Fruit fly (Drosophila melanogaster) whole organism, embryonic: Measurements from ENCODE around the gene zye.

Source experiments
- Ada2b ChIP-seq: fragments of 200-800 bp; sonication (Bioruptor generic); IDR thresholded peaks from 2 replicates; pipeline ENCODE4 v1.3.6; 2022; ENCODE audit warnings: missing biosample characterization, missing genetic modification characterization
- Aef1 ChIP-seq: fragments of 200-800 bp; sonication (Bioruptor generic); IDR thresholded peaks from 3 replicates; pipeline ENCODE4 v1.3.6; 2022; ENCODE audit warnings: missing biosample characterization, missing genetic modification characterization
- Atf6 ChIP-seq: fragments of 200-800 bp; sonication (Bioruptor generic); IDR thresholded peaks from 2 replicates; pipeline ENCODE4 v1.3.6; 2022; ENCODE audit warnings: missing biosample characterization, missing genetic modification characterization
- Awh ChIP-seq: fragments of 200-800 bp; sonication (Bioruptor generic); IDR thresholded peaks from 2 replicates; pipeline ENCODE4, ENCODE4 v1.3.6; 2022; ENCODE audit warnings: missing biosample characterization, missing genetic modification characterization
- Bgb ChIP-seq: fragments of 200-800 bp; sonication (Bioruptor generic); IDR thresholded peaks from 2 replicates; pipeline ENCODE4 v1.3.6; 2022; ENCODE audit warnings: missing biosample characterization, missing genetic modification characterization; ENCODE audit not compliant: partially characterized antibody
- Blimp-1 ChIP-seq: fragments of 200-800 bp; sonication (Bioruptor generic); optimal IDR thresholded peaks from 3 replicates; lab custom pipeline; 2018; ENCODE audit warnings: missing biosample characterization, missing genetic modification characterization, mild to moderate bottlenecking, moderate library complexity, missing genetic modification reagents
- CG1024 ChIP-seq: fragments of 200-800 bp; sonication (Bioruptor generic); IDR thresholded peaks from 2 replicates; pipeline ENCODE4 v1.3.6; 2022; ENCODE audit warnings: missing biosample characterization, missing genetic modification characterization
- CG10565 ChIP-seq: fragments of 200-800 bp; sonication (Bioruptor generic); optimal IDR thresholded peaks from 3 replicates; lab custom pipeline; 2016; ENCODE audit warnings: missing biosample characterization, mild to moderate bottlenecking, missing genetic modification characterization
- CG11398 ChIP-seq: fragments of 200-800 bp; sonication (Bioruptor generic); optimal IDR thresholded peaks from 2 replicates; lab custom pipeline; 2016; ENCODE audit warnings: missing biosample characterization, missing genetic modification characterization
- CG11723 ChIP-seq: fragments of 200-800 bp; sonication (Bioruptor generic); optimal IDR thresholded peaks from 2 replicates; lab custom pipeline; 2017; ENCODE audit warnings: missing biosample characterization, mild to moderate bottlenecking, missing genetic modification characterization
- CG12299 ChIP-seq: fragments of 200-800 bp; sonication (Bioruptor generic); optimal IDR thresholded peaks from 2 replicates; lab custom pipeline; 2018; ENCODE audit warnings: missing biosample characterization, mild to moderate bottlenecking, missing genetic modification characterization
- CG15011 ChIP-seq: fragments of 200-800 bp; sonication (Bioruptor generic); optimal IDR thresholded peaks from 3 replicates; lab custom pipeline; 2018; ENCODE audit warnings: missing biosample characterization, mild to moderate bottlenecking, missing genetic modification characterization
- CG15073 ChIP-seq: fragments of 200-800 bp; sonication (Bioruptor generic); optimal IDR thresholded peaks from 2 replicates; lab custom pipeline; 2016; ENCODE audit warnings: missing biosample characterization, missing genetic modification characterization
- CG15479 ChIP-seq: fragments of 200-800 bp; sonication (Bioruptor generic); optimal IDR thresholded peaks from 3 replicates; lab custom pipeline; 2019; ENCODE audit warnings: missing biosample characterization, mild to moderate bottlenecking, missing genetic modification characterization, moderate library complexity
- CG16863 ChIP-seq: fragments of 200-800 bp; sonication (Bioruptor generic); optimal IDR thresholded peaks from 3 replicates; lab custom pipeline; 2016; ENCODE audit warnings: missing biosample characterization, missing genetic modification characterization
- CG18764 ChIP-seq: fragments of 200-800 bp; sonication (Bioruptor generic); optimal IDR thresholded peaks from 3 replicates; lab custom pipeline; 2016; ENCODE audit warnings: missing biosample characterization, missing genetic modification characterization
- CG30431 ChIP-seq: fragments of 200-800 bp; sonication (Bioruptor generic); optimal IDR thresholded peaks from 2 replicates; lab custom pipeline; 2017; ENCODE audit warnings: missing biosample characterization, missing genetic modification characterization
- CG31224 ChIP-seq: fragments of 200-800 bp; sonication (Bioruptor generic); IDR thresholded peaks from 2 replicates; pipeline ENCODE4 v1.3.6; 2022; ENCODE audit warnings: missing biosample characterization, missing genetic modification characterization
- CG31388 ChIP-seq: fragments of 200-800 bp; sonication (Bioruptor generic); optimal IDR thresholded peaks from 2 replicates; lab custom pipeline; 2016; ENCODE audit warnings: missing biosample characterization, missing genetic modification characterization
- CG3726 ChIP-seq: fragments of 200-800 bp; sonication (Bioruptor generic); IDR thresholded peaks from 3 replicates; pipeline ENCODE4, ENCODE4 v1.3.6; 2022; ENCODE audit warnings: missing biosample characterization, missing genetic modification characterization
- CG3847 ChIP-seq: fragments of 200-800 bp; sonication (Bioruptor generic); IDR thresholded peaks from 2 replicates; pipeline ENCODE4 v1.3.6; 2022; ENCODE audit warnings: missing biosample characterization, missing genetic modification characterization
- CG4360 ChIP-seq: fragments of 200-800 bp; sonication (Bioruptor generic); IDR thresholded peaks from 2 replicates; pipeline ENCODE4 v1.3.6; 2022; ENCODE audit warnings: missing biosample characterization, missing genetic modification characterization
- CG4404 ChIP-seq: fragments of 200-800 bp; sonication (Bioruptor generic); IDR thresholded peaks from 2 replicates; pipeline ENCODE4 v1.3.6; 2022; ENCODE audit warnings: missing biosample characterization, missing genetic modification characterization
- CG6175 ChIP-seq: fragments of 200-800 bp; sonication (Bioruptor generic); IDR thresholded peaks from 3 replicates; pipeline ENCODE4 v1.3.6; 2022; ENCODE audit warnings: missing biosample characterization, missing genetic modification characterization
- CG6254 ChIP-seq: fragments of 200-800 bp; sonication (Bioruptor generic); optimal IDR thresholded peaks from 3 replicates; lab custom pipeline; 2017; ENCODE audit warnings: mild to moderate bottlenecking, missing biosample characterization, missing genetic modification reagents, missing genetic modification characterization
- CG6765 ChIP-seq: fragments of 200-800 bp; sonication (Bioruptor generic); optimal IDR thresholded peaks from 3 replicates; lab custom pipeline; 2017; ENCODE audit warnings: missing biosample characterization, mild to moderate bottlenecking, missing genetic modification characterization
- CG6791 ChIP-seq: fragments of 200-800 bp; sonication (Bioruptor generic); IDR thresholded peaks from 3 replicates; pipeline ENCODE4 v1.3.6; 2022; ENCODE audit warnings: missing biosample characterization, missing genetic modification characterization; ENCODE audit not compliant: partially characterized antibody
- CG7271 ChIP-seq: fragments of 200-800 bp; sonication (Bioruptor generic); optimal IDR thresholded peaks from 2 replicates; lab custom pipeline; 2018; ENCODE audit warnings: missing biosample characterization, mild to moderate bottlenecking, missing genetic modification characterization, moderate library complexity
- CG8089 ChIP-seq: fragments of 200-800 bp; sonication (Bioruptor generic); optimal IDR thresholded peaks from 3 replicates; lab custom pipeline; 2016; ENCODE audit warnings: missing biosample characterization, missing genetic modification characterization
- CG9609 ChIP-seq: fragments of 200-800 bp; sonication (Bioruptor generic); optimal IDR thresholded peaks from 3 replicates; lab custom pipeline; 2016; ENCODE audit warnings: missing biosample characterization, missing genetic modification characterization
- CHES-1-like ChIP-seq: fragments of 200-800 bp; sonication (Bioruptor generic); optimal IDR thresholded peaks from 2 replicates; lab custom pipeline; 2016; ENCODE audit warnings: missing biosample characterization, missing genetic modification characterization
- Hmx ChIP-seq: fragments of 200-800 bp; sonication (Bioruptor generic); optimal IDR thresholded peaks from 2 replicates; lab custom pipeline; 2016; ENCODE audit warnings: missing biosample characterization, missing genetic modification characterization
- MBD-R2 ChIP-seq: fragments of 200-800 bp; sonication (Bioruptor generic); IDR thresholded peaks from 2 replicates; pipeline ENCODE4 v1.3.6; 2022; ENCODE audit warnings: missing biosample characterization, missing genetic modification characterization
- Rx ChIP-seq: fragments of 200-800 bp; sonication (Bioruptor generic); IDR thresholded peaks from 2 replicates; pipeline ENCODE4 v1.3.6; 2022; ENCODE audit warnings: missing biosample characterization, missing genetic modification characterization
- YL-1 ChIP-seq: fragments of 200-800 bp; sonication (Bioruptor generic); optimal IDR thresholded peaks from 3 replicates; lab custom pipeline; 2017; ENCODE audit warnings: missing biosample characterization, mild to moderate bottlenecking, missing genetic modification characterization
- crol ChIP-seq: fragments of 200-800 bp; sonication (Bioruptor generic); IDR thresholded peaks from 2 replicates; pipeline ENCODE4 v1.3.6; 2022; ENCODE audit warnings: missing biosample characterization, missing genetic modification characterization
- cwo ChIP-seq: fragments of 200-800 bp; sonication (Bioruptor generic); optimal IDR thresholded peaks from 3 replicates; lab custom pipeline; 2017; ENCODE audit warnings: missing biosample characterization, missing genetic modification characterization, mild to moderate bottlenecking, moderate library complexity, missing genetic modification reagents
- fru ChIP-seq: fragments of >200 bp; optimal IDR thresholded peaks from 2 replicates; lab custom pipeline; 2017
- gem ChIP-seq: fragments of 200-800 bp; sonication (Bioruptor generic); optimal IDR thresholded peaks from 2 replicates; lab custom pipeline; 2019; ENCODE audit warnings: missing biosample characterization, mild to moderate bottlenecking, missing genetic modification characterization, moderate library complexity
- hth ChIP-seq: fragments of >200 bp; optimal IDR thresholded peaks from 2 replicates; lab custom pipeline; 2017; ENCODE audit warnings: inconsistent platforms
- jumu ChIP-seq: fragments of 200-800 bp; sonication (Bioruptor generic); optimal IDR thresholded peaks from 3 replicates; lab custom pipeline; 2016; ENCODE audit warnings: missing biosample characterization, missing genetic modification characterization
- lab ChIP-seq: fragments of 200-800 bp; sonication (Bioruptor generic); optimal IDR thresholded peaks from 3 replicates; lab custom pipeline; 2017; ENCODE audit warnings: missing biosample characterization, missing genetic modification characterization, mild to moderate bottlenecking, moderate library complexity, missing genetic modification reagents
- mirr ChIP-seq: fragments of 200-800 bp; sonication (Bioruptor generic); optimal IDR thresholded peaks from 3 replicates; lab custom pipeline; 2018; ENCODE audit warnings: missing biosample characterization, mild to moderate bottlenecking, missing genetic modification characterization
- pho ChIP-seq: fragments of 200-800 bp; sonication (Bioruptor generic); optimal IDR thresholded peaks from 2 replicates; lab custom pipeline; 2016; ENCODE audit warnings: missing biosample characterization, missing genetic modification characterization
- pros ChIP-seq: fragments of 200-800 bp; sonication (Bioruptor generic); optimal IDR thresholded peaks from 3 replicates; lab custom pipeline; 2019; ENCODE audit warnings: missing biosample characterization, mild to moderate bottlenecking, missing genetic modification characterization, moderate library complexity
- seq ChIP-seq: fragments of 200-800 bp; sonication (Bioruptor generic); IDR thresholded peaks from 2 replicates; pipeline ENCODE4 v1.3.6; 2022; ENCODE audit warnings: missing biosample characterization, missing genetic modification characterization
- sima ChIP-seq: fragments of 200-800 bp; sonication (Bioruptor generic); optimal IDR thresholded peaks from 2 replicates; lab custom pipeline; 2016; ENCODE audit warnings: missing biosample characterization, missing genetic modification characterization
- z ChIP-seq: fragments of 200-800 bp; sonication (Bioruptor generic); IDR thresholded peaks from 3 replicates; pipeline ENCODE4 v1.3.6; 2022; ENCODE audit warnings: missing biosample characterization, missing genetic modification characterization
- zen ChIP-seq: fragments of 200-800 bp; sonication (Bioruptor generic); optimal IDR thresholded peaks from 3 replicates; lab custom pipeline; 2018; ENCODE audit warnings: missing biosample characterization, mild to moderate bottlenecking, missing genetic modification characterization, moderate library complexity
- zf30C ChIP-seq: fragments of 200-800 bp; sonication (Bioruptor generic); optimal IDR thresholded peaks from 3 replicates; lab custom pipeline; 2018; ENCODE audit warnings: missing biosample characterization, mild to moderate bottlenecking, missing genetic modification characterization
- zfh2 ChIP-seq: fragments of 200-800 bp; sonication (Bioruptor generic); optimal IDR thresholded peaks from 2 replicates; lab custom pipeline; 2016; ENCODE audit warnings: missing biosample characterization, missing genetic modification characterization

zye gene

dm6 chr3L:20444815-20445519 is 31.6 kb downstream of the zye start (continued):
- TF ChIP-seq CG6254 (GFP tag; lab: Kevin White, UChicago) (peak; percentile 84), pros (GFP tag; lab: Kevin White, UChicago) (no peak), CG6791 (GFP tag; lab: Robert Waterston, UW) (peak; percentile 63), zfh2 (GFP tag; lab: Kevin White, UChicago) (peak; percentile 34), CG7271 (tag; lab: Kevin White, UChicago) (peak; percentile 71), pho (GFP tag; lab: Kevin White, UChicago) (peak; percentile 11), gem (tag; lab: Kevin White, UChicago) (peak; percentile 92), zen (tag; lab: Kevin White, UChicago) (peak; percentile 79), crol (GFP tag; lab: Robert Waterston, UW) (0 out of 2 replicates have a peak, but pooled peaks have one; percentile 27), CHES-1-like (GFP tag; lab: Kevin White, UChicago) (no peak), Aef1 (GFP tag; lab: Robert Waterston, UW) (peak; percentile 84), lab (GFP tag; lab: Kevin White, UChicago) (peak; percentile 92), CG15011 (GFP tag; lab: Kevin White, UChicago) (peak; percentile 72), MBD-R2 (GFP tag; lab: Robert Waterston, UW) (peak; percentile 80), Awh (GFP tag; lab: Robert Waterston, UW) (peak; percentile 92), Ada2b (peak; percentile 94), YL-1 (peak; percentile 34), CG15479 (GFP tag; lab: Kevin White, UChicago) (no peak), CG18764 (GFP tag; lab: Kevin White, UChicago) (peak; percentile 69), CG12299 (peak; percentile 40), z (GFP tag; lab: Robert Waterston, UW) (no peak), CG31224 (GFP tag; lab: Robert Waterston, UW) (peak; percentile 75), seq (GFP tag; lab: Robert Waterston, UW) (peak; percentile 90), jumu (GFP tag; lab: Kevin White, UChicago) (peak; percentile 44), mirr (GFP tag; lab: Kevin White, UChicago) (no peak), CG30431 (GFP tag; lab: Kevin White, UChicago) (peak; percentile 65), CG11723 (peak; percentile 54), CG4360 (GFP tag; lab: Robert Waterston, UW) (peak; percentile 52), Hmx (GFP tag; lab: Kevin White, UChicago) (no peak), zf30C (GFP tag; lab: Kevin White, UChicago) (no peak), fru (no peak), CG4404 (GFP tag; lab: Robert Waterston, UW) (peak; percentile 82), Blimp-1 (peak; percentile 85), CG10565 (GFP tag; lab: Kevin White, UChicago) (peak; percentile 23), Atf6 (GFP tag; lab: Robert Waterston, UW) (peak; percentile 92), CG16863 (no peak), CG3847 (GFP tag; lab: Robert Waterston, UW) (peak; percentile 78), sima (GFP tag; lab: Kevin White, UChicago) (no peak), CG8089 (GFP tag; lab: Kevin White, UChicago) (no peak), CG1024 (GFP tag; lab: Robert Waterston, UW) (peak; percentile 89), Rx (GFP tag; lab: Robert Waterston, UW) (peak; percentile 83), hth (lab: Kevin White, UChicago) (no peak), cwo (GFP tag; lab: Kevin White, UChicago) (peak; percentile 84), CG11398 (GFP tag; lab: Kevin White, UChicago) (no peak), Bgb (GFP tag; lab: Robert Waterston, UW) (0 out of 2 replicates have a peak, but pooled peaks have one; percentile 21), CG9609 (GFP tag; lab: Kevin White, UChicago) (peak; percentile 37), CG6175 (GFP tag; lab: Robert Waterston, UW) (peak; percentile 77), CG3726 (GFP tag; lab: Robert Waterston, UW) (peak; percentile 74; the same call in 1 of the 3 replicates), CG31388 (GFP tag; lab: Kevin White, UChicago) (peak; percentile 71), CG15073 (peak; percentile 3), CG6765 (GFP tag; lab: Kevin White, UChicago) (peak; percentile 65)
